Fruit fly (Drosophila melanogaster) whole organism, embryonic: ENCODE measurements around the gene CG7728.
A peak's percentile ranks its signal among the peaks of the same experiment; 100 is the strongest.

Source experiments
- CG10209 ChIP-seq: fragments of 200-800 bp; sonication (Bioruptor generic); optimal IDR thresholded peaks from 3 replicates; lab custom pipeline; 2017; ENCODE audit warnings: missing biosample characterization, mild to moderate bottlenecking, missing genetic modification characterization, missing genetic modification reagents
- CG10321 ChIP-seq: fragments of 200-800 bp; sonication (Bioruptor generic); IDR thresholded peaks from 2 replicates; pipeline ENCODE4 v1.3.6; 2022; ENCODE audit warnings: missing biosample characterization, missing genetic modification characterization
- CG10654 ChIP-seq: fragments of 200-800 bp; sonication (Bioruptor generic); optimal IDR thresholded peaks from 2 replicates; lab custom pipeline; 2016; ENCODE audit warnings: missing biosample characterization, missing genetic modification characterization
- CG10959 ChIP-seq: fragments of 200-800 bp; sonication (Bioruptor generic); IDR thresholded peaks from 2 replicates; pipeline ENCODE4 v1.3.6; 2022; ENCODE audit warnings: missing biosample characterization, missing genetic modification characterization
- CG12744 ChIP-seq: fragments of 200-800 bp; sonication (Bioruptor generic); optimal IDR thresholded peaks from 2 replicates; lab custom pipeline; 2016; ENCODE audit warnings: missing biosample characterization, missing genetic modification characterization
- CG14050 ChIP-seq: fragments of 200-800 bp; sonication (Bioruptor generic); IDR thresholded peaks from 3 replicates; pipeline ENCODE4 v1.3.6; 2022; ENCODE audit warnings: missing biosample characterization, missing genetic modification characterization
- CG15073 ChIP-seq: fragments of 200-800 bp; sonication (Bioruptor generic); optimal IDR thresholded peaks from 2 replicates; lab custom pipeline; 2016; ENCODE audit warnings: missing biosample characterization, missing genetic modification characterization
- CG15514 ChIP-seq: fragments of 200-800 bp; sonication (Bioruptor generic); optimal IDR thresholded peaks from 3 replicates; lab custom pipeline; 2017; ENCODE audit warnings: missing biosample characterization, missing genetic modification characterization, mild to moderate bottlenecking, moderate library complexity, missing genetic modification reagents
- CG15696 ChIP-seq: fragments of 200-800 bp; sonication (Bioruptor generic); optimal IDR thresholded peaks from 2 replicates; lab custom pipeline; 2019; ENCODE audit warnings: missing biosample characterization, mild to moderate bottlenecking, missing genetic modification characterization, moderate library complexity
- CG17829 ChIP-seq: fragments of 200-800 bp; optimal IDR thresholded peaks from 2 replicates; lab custom pipeline; 2019; ENCODE audit warnings: missing biosample characterization, mild to moderate bottlenecking, missing genetic modification characterization, moderate library complexity
- CG18011 ChIP-seq: fragments of 200-800 bp; sonication (Bioruptor generic); optimal IDR thresholded peaks from 2 replicates; lab custom pipeline; 2017; ENCODE audit warnings: missing biosample characterization, missing genetic modification characterization, mild to moderate bottlenecking, moderate library complexity, missing genotype
- CG30403 ChIP-seq: fragments of 200-800 bp; sonication (Bioruptor generic); optimal IDR thresholded peaks from 3 replicates; lab custom pipeline; 2016; ENCODE audit warnings: missing biosample characterization, missing genetic modification characterization
- CG31441 ChIP-seq: fragments of 200-800 bp; sonication (Bioruptor generic); IDR thresholded peaks from 2 replicates; pipeline ENCODE4 v1.3.6; 2022; ENCODE audit warnings: missing biosample characterization, missing genetic modification characterization
- CG42726 ChIP-seq: fragments of 200-800 bp; sonication (Bioruptor generic); IDR thresholded peaks from 2 replicates; pipeline ENCODE4 v1.3.6; 2022; ENCODE audit warnings: missing biosample characterization, missing genetic modification characterization; ENCODE audit not compliant: partially characterized antibody
- CG4424 ChIP-seq: fragments of 200-800 bp; sonication (Bioruptor generic); optimal IDR thresholded peaks from 3 replicates; lab custom pipeline; 2016; ENCODE audit warnings: missing biosample characterization, missing genetic modification characterization
- CG5180 ChIP-seq: fragments of 200-800 bp; sonication (Bioruptor generic); optimal IDR thresholded peaks from 3 replicates; lab custom pipeline; 2017; ENCODE audit warnings: missing biosample characterization, missing genetic modification characterization, mild to moderate bottlenecking, moderate library complexity, missing genetic modification reagents
- CG6272 ChIP-seq: fragments of 200-800 bp; sonication (Bioruptor generic); IDR thresholded peaks from 2 replicates; pipeline ENCODE4 v1.3.6; 2022; ENCODE audit warnings: missing biosample characterization, missing genetic modification characterization
- CG6765 ChIP-seq: fragments of 200-800 bp; sonication (Bioruptor generic); optimal IDR thresholded peaks from 3 replicates; lab custom pipeline; 2017; ENCODE audit warnings: missing biosample characterization, mild to moderate bottlenecking, missing genetic modification characterization
- CG7987 ChIP-seq: fragments of 200-800 bp; sonication (Bioruptor generic); optimal IDR thresholded peaks from 2 replicates; lab custom pipeline; 2018; ENCODE audit warnings: missing biosample characterization, mild to moderate bottlenecking, missing genetic modification characterization, moderate library complexity
- CG8290 ChIP-seq, 3 experiments: fragments of 200-800 bp; sonication (Bioruptor generic); optimal IDR thresholded peaks; 2 replicates each; lab custom pipeline; 2016 to 2019; ENCODE audit warnings: missing biosample characterization in 3 of 3, missing genetic modification characterization in 3 of 3, mild to moderate bottlenecking in 2 of 3, moderate library complexity in 1 of 3
- CG8924 ChIP-seq: fragments of 200-800 bp; optimal IDR thresholded peaks from 3 replicates; lab custom pipeline; 2019; ENCODE audit warnings: missing biosample characterization, mild to moderate bottlenecking, missing genetic modification characterization, moderate library complexity
- Deaf1 ChIP-seq: fragments of 200-800 bp; optimal IDR thresholded peaks from 3 replicates; lab custom pipeline; 2019; ENCODE audit warnings: missing biosample characterization, mild to moderate bottlenecking, missing genetic modification characterization, moderate library complexity
- Dip2 ChIP-seq: fragments of 200-800 bp; sonication (Bioruptor generic); IDR thresholded peaks from 2 replicates; pipeline ENCODE4 v1.3.6; 2022; ENCODE audit warnings: missing biosample characterization, missing genetic modification characterization
- Fer1 ChIP-seq: fragments of 200-800 bp; sonication (Bioruptor generic); optimal IDR thresholded peaks from 2 replicates; lab custom pipeline; 2017; ENCODE audit warnings: missing biosample characterization, mild to moderate bottlenecking, missing genetic modification characterization
- HLH54F ChIP-seq: fragments of 200-800 bp; sonication (Bioruptor generic); optimal IDR thresholded peaks from 3 replicates; lab custom pipeline; 2016; ENCODE audit warnings: missing biosample characterization, missing genetic modification characterization
- Hr39 ChIP-seq: fragments of >200 bp; optimal IDR thresholded peaks from 2 replicates; lab custom pipeline; 2017
- Meics ChIP-seq: fragments of 200-800 bp; sonication (Bioruptor generic); optimal IDR thresholded peaks from 2 replicates; lab custom pipeline; 2017; ENCODE audit warnings: missing biosample characterization, mild to moderate bottlenecking, missing genetic modification characterization
- Myb ChIP-seq: fragments of 200-800 bp; sonication (Bioruptor generic); optimal IDR thresholded peaks from 2 replicates; lab custom pipeline; 2016; ENCODE audit warnings: missing biosample characterization, missing genetic modification characterization
- NC2α ChIP-seq: fragments of 200-800 bp; sonication (Bioruptor generic); optimal IDR thresholded peaks from 2 replicates; lab custom pipeline; 2016; ENCODE audit warnings: missing biosample characterization, missing genetic modification characterization
- Sox100B ChIP-seq: fragments of 200-800 bp; sonication (Bioruptor generic); optimal IDR thresholded peaks from 3 replicates; lab custom pipeline; 2018; ENCODE audit warnings: missing biosample characterization, mild to moderate bottlenecking, missing genetic modification characterization
- Sry-δ ChIP-seq: fragments of 200-800 bp; sonication (Bioruptor generic); optimal IDR thresholded peaks from 2 replicates; lab custom pipeline; 2016; ENCODE audit warnings: missing biosample characterization, missing genetic modification characterization
- Ssrp ChIP-seq: fragments of 200-800 bp; sonication (Bioruptor generic); optimal IDR thresholded peaks from 2 replicates; lab custom pipeline; 2018; ENCODE audit warnings: missing biosample characterization, mild to moderate bottlenecking, missing genetic modification characterization, moderate library complexity
- Stat92E ChIP-seq, 3 experiments: fragments of >200 bp in 2 of 3; fragments of 200-800 bp in 1 of 3; sonication (Bioruptor generic) in 1 of 3; optimal IDR thresholded peaks; 2 replicates each; lab custom pipeline; 2017 to 2019; ENCODE audit warnings: missing biosample characterization in 3 of 3, missing genetic modification characterization in 3 of 3, mild to moderate bottlenecking in 1 of 3, moderate library complexity in 1 of 3
- Taf1 ChIP-seq: fragments of 200-800 bp; sonication (Bioruptor generic); IDR thresholded peaks from 2 replicates; pipeline ENCODE4 v1.3.6; 2022; ENCODE audit warnings: missing biosample characterization, missing genetic modification characterization
- Xbp1 ChIP-seq: fragments of 200-800 bp; sonication (Bioruptor generic); optimal IDR thresholded peaks from 3 replicates; lab custom pipeline; 2016; ENCODE audit warnings: missing biosample characterization, mild to moderate bottlenecking, missing genetic modification characterization
- cad ChIP-seq: fragments of >200 bp; optimal IDR thresholded peaks from 2 replicates; lab custom pipeline; 2017; ENCODE audit warnings: missing biosample characterization, missing genetic modification characterization
- chif ChIP-seq, 2 experiments: fragments of 200-800 bp; sonication (Bioruptor generic); optimal IDR thresholded peaks; 3 replicates each; lab custom pipeline; 2016; ENCODE audit warnings: missing biosample characterization in 2 of 2, missing genetic modification characterization in 2 of 2
- chinmo ChIP-seq: fragments of 200-800 bp; sonication (Bioruptor generic); IDR thresholded peaks from 4 replicates; pipeline ENCODE4 v1.3.6; 2022; ENCODE audit warnings: missing biosample characterization, missing genetic modification characterization; ENCODE audit not compliant: partially characterized antibody
- dan ChIP-seq: fragments of 200-800 bp; sonication (Bioruptor generic); IDR thresholded peaks from 2 replicates; pipeline ENCODE4 v1.3.6; 2022; ENCODE audit warnings: missing biosample characterization, missing genetic modification characterization
- fu2 ChIP-seq: fragments of 200-800 bp; sonication (Bioruptor generic); optimal IDR thresholded peaks from 2 replicates; lab custom pipeline; 2016; ENCODE audit warnings: missing biosample characterization, missing genetic modification characterization
- gce ChIP-seq: fragments of 200-800 bp; sonication (Bioruptor generic); IDR thresholded peaks from 3 replicates; pipeline ENCODE4 v1.3.6; 2022; ENCODE audit warnings: missing biosample characterization, missing genetic modification characterization
- gsb-n ChIP-seq: fragments of 200-800 bp; sonication (Bioruptor generic); optimal IDR thresholded peaks from 3 replicates; lab custom pipeline; 2018; ENCODE audit warnings: missing biosample characterization, mild to moderate bottlenecking, missing genetic modification characterization
- hbn ChIP-seq: fragments of 200-800 bp; sonication (Bioruptor generic); IDR thresholded peaks from 2 replicates; pipeline ENCODE4 v1.3.6; 2022; ENCODE audit warnings: missing biosample characterization, missing genetic modification characterization; ENCODE audit not compliant: partially characterized antibody
- her ChIP-seq: fragments of 200-800 bp; sonication (Bioruptor generic); optimal IDR thresholded peaks from 2 replicates; lab custom pipeline; 2016; ENCODE audit warnings: missing biosample characterization, missing genetic modification characterization
- hkb ChIP-seq, 2 experiments: fragments of 200-800 bp in 1 of 2; fragments of >200 bp in 1 of 2; sonication (Bioruptor generic) in 1 of 2; IDR thresholded peaks in 1 of 2; optimal IDR thresholded peaks in 1 of 2; 2 replicates each; pipeline versions ENCODE4 v1.3.6 to Lab custom; 2017 to 2022; ENCODE audit warnings: missing biosample characterization in 1 of 2, missing genetic modification characterization in 1 of 2
- otp ChIP-seq: fragments of 200-800 bp; sonication (Bioruptor generic); IDR thresholded peaks from 3 replicates; pipeline ENCODE4, ENCODE4 v1.3.6; 2022; ENCODE audit warnings: missing biosample characterization, missing genetic modification characterization
- pzg ChIP-seq: fragments of 200-800 bp; sonication (Bioruptor generic); optimal IDR thresholded peaks from 3 replicates; lab custom pipeline; 2018; ENCODE audit warnings: missing biosample characterization, mild to moderate bottlenecking, missing genetic modification characterization, moderate library complexity
- sqz ChIP-seq: fragments of 200-800 bp; sonication (Bioruptor generic); optimal IDR thresholded peaks from 3 replicates; lab custom pipeline; 2018; ENCODE audit warnings: missing biosample characterization, mild to moderate bottlenecking, missing genetic modification characterization
- sr ChIP-seq: fragments of 200-800 bp; sonication (Bioruptor generic); IDR thresholded peaks from 3 replicates; pipeline ENCODE4 v1.3.6; 2022; ENCODE audit warnings: missing biosample characterization, missing genetic modification characterization
- tap ChIP-seq: fragments of 200-800 bp; optimal IDR thresholded peaks from 3 replicates; lab custom pipeline; 2019; ENCODE audit warnings: missing biosample characterization, mild to moderate bottlenecking, missing genetic modification characterization, moderate library complexity

Gene CG7728

DNA sequence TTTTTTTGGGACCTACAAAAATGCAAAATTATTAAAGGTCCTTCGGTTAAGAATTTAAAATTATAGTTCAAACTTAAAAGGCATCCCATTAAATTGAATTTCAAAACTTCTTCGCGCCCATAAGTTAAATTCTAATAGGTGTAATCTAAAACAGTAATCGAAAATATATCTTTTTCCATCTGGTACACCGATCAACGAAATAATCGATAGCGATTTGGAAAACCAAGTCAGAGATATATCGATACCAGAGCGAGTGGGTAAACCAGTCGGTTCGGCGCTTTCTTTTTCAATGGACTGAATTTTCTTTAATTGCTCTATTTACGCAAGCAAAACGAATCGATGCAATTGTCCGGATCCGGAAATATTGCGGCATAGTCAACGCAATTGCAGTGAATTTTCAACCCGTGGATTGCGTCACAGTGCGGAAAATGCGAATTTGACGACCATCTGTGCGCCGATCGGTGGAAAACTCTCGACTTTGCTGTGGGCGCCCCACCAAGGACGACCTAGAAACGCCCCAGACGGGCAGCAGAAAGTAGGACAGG is 7.8 kb downstream of the CG7728 start, which contains the start of gene Fit2 (continued):
- TF ChIP-seq CG12744 (GFP tag; lab: Kevin White, UChicago) = no peak
- no peak for TF ChIP-seq dan (GFP tag; lab: Robert Waterston, UW)
- TF ChIP-seq HLH54F (GFP tag; lab: Kevin White, UChicago) = no peak
- no peak for TF ChIP-seq CG10321 (GFP tag; lab: Robert Waterston, UW)
- no peak for TF ChIP-seq CG14050 (GFP tag; lab: Robert Waterston, UW)
- no peak for TF ChIP-seq CG17829
- TF ChIP-seq CG8924 (tag; lab: Kevin White, UChicago) = no peak
- no peak for TF ChIP-seq CG5180 (GFP tag; lab: Kevin White, UChicago)
- no peak for TF ChIP-seq sr (GFP tag; lab: Robert Waterston, UW)
- TF ChIP-seq CG7987 = no peak
- TF ChIP-seq hkb (optimal IDR thresholded peaks at IDR 0.05; lab: Kevin White, UChicago) = no peak
- no peak for TF ChIP-seq hkb (GFP tag; IDR thresholded peaks at IDR 0.05; lab: Robert Waterston, UW)
- no peak for TF ChIP-seq NC2α (GFP tag; lab: Kevin White, UChicago)
- TF ChIP-seq Sox100B (GFP tag; lab: Kevin White, UChicago) = no peak
- no peak for TF ChIP-seq CG30403
- TF ChIP-seq otp (GFP tag; lab: Robert Waterston, UW) = no peak
- TF ChIP-seq Taf1 = no peak
- TF ChIP-seq chinmo (GFP tag; lab: Robert Waterston, UW) = peak; percentile 99
- TF ChIP-seq Stat92E (GFP tag; optimal IDR thresholded peaks at IDR 0.05; lab: Kevin White, UChicago) = no peak
- no peak for TF ChIP-seq CG10654 (GFP tag; lab: Kevin White, UChicago)
- no peak for TF ChIP-seq chif (GFP tag; optimal IDR thresholded peaks at IDR 0.05; lab: Kevin White, UChicago)
- no peak for TF ChIP-seq CG4424
- TF ChIP-seq her (GFP tag; lab: Kevin White, UChicago) = no peak
- TF ChIP-seq pzg (GFP tag; lab: Kevin White, UChicago) = peak; percentile 66
- TF ChIP-seq CG10959 (GFP tag; lab: Robert Waterston, UW) = no peak
- no peak for TF ChIP-seq gce (GFP tag; lab: Robert Waterston, UW)
- no peak for TF ChIP-seq cad (GFP tag; lab: Kevin White, UChicago)
- no peak for TF ChIP-seq CG10209 (GFP tag; lab: Kevin White, UChicago)
- TF ChIP-seq sqz = no peak
- TF ChIP-seq hbn (GFP tag; lab: Robert Waterston, UW) = peak; percentile 95
- no peak for TF ChIP-seq Deaf1
- TF ChIP-seq Fer1 (GFP tag; lab: Kevin White, UChicago) = no peak
- TF ChIP-seq CG8290 (GFP tag; optimal IDR thresholded peaks at IDR 0.05; lab: Kevin White, UChicago) = no peak
- no peak for TF ChIP-seq CG8290 (tag; optimal IDR thresholded peaks at IDR 0.05; lab: Kevin White, UChicago)
- no peak for TF ChIP-seq CG15073 (GFP tag; lab: Kevin White, UChicago)
- TF ChIP-seq fu2 (GFP tag; lab: Kevin White, UChicago) = no peak
- TF ChIP-seq CG6272 = no peak
- no peak for TF ChIP-seq Hr39 (lab: Kevin White, UChicago)
- no peak for TF ChIP-seq CG15696 (tag; lab: Kevin White, UChicago)
- TF ChIP-seq CG6765 = no peak
- TF ChIP-seq gsb-n (tag; lab: Kevin White, UChicago) = no peak
- peak; percentile 75 for TF ChIP-seq Sry-δ
- TF ChIP-seq CG15514 = peak; percentile 49
- TF ChIP-seq Meics (GFP tag; lab: Kevin White, UChicago) = no peak
- no peak for TF ChIP-seq tap (tag; lab: Kevin White, UChicago)
- no peak for TF ChIP-seq CG31441 (GFP tag; lab: Robert Waterston, UW)
- TF ChIP-seq Dip2 (GFP tag; lab: Robert Waterston, UW) = no peak
- no peak for TF ChIP-seq Xbp1
- no peak for TF ChIP-seq Ssrp
- no peak for TF ChIP-seq CG18011 (GFP tag; lab: Kevin White, UChicago)
- peak; percentile 74; the same call in 1 of the 2 replicates for TF ChIP-seq CG42726 (GFP tag; lab: Robert Waterston, UW)
- peak; percentile 65 for TF ChIP-seq Myb (GFP tag; lab: Kevin White, UChicago)
